Worm (Caenorhabditis elegans) whole organism, L1 larva: Measurements from ENCODE around the gene map-2.

Experiments used
- C04F5.9 ChIP-seq: sonication (generic microtip); optimal IDR thresholded peaks from 2 replicates; lab custom pipeline; 2016; ENCODE audit warnings: missing genetic modification characterization, missing compliant biosample characterization
- Y116A8C.19 ChIP-seq: sonication (generic microtip); optimal IDR thresholded peaks from 2 replicates; lab custom pipeline; 2016; ENCODE audit warnings: missing compliant biosample characterization, missing genetic modification characterization, borderline replicate concordance
- aha-1 ChIP-seq: fragments of 150-350 bp; optimal IDR thresholded peaks from 2 replicates; lab custom pipeline; 2014; ENCODE audit warnings: missing biosample characterization, missing genetic modification characterization
- alr-1 ChIP-seq: fragments of 200-800 bp; sonication (Bioruptor generic); optimal IDR thresholded peaks from 2 replicates; lab custom pipeline; 2018; ENCODE audit warnings: borderline replicate concordance, mild to moderate bottlenecking, missing genetic modification characterization, missing compliant biosample characterization
- ama-1 ChIP-seq: fragments of 150-350 bp; optimal IDR thresholded peaks from 2 replicates; lab custom pipeline; 2014
- ceh-82 ChIP-seq, 3 experiments: fragments of 150-350 bp in 1 of 3; sonication (generic microtip) in 2 of 3; optimal IDR thresholded peaks; 2 replicates each; lab custom pipeline; 2014 to 2017; ENCODE audit warnings: missing biosample characterization in 3 of 3, missing genetic modification characterization in 3 of 3
- ceh-88 ChIP-seq: fragments of 200-800 bp; sonication (Bioruptor generic); IDR thresholded peaks from 2 replicates; pipeline ENCODE4 v1.3.6; 2022; ENCODE audit warnings: missing genetic modification characterization, missing compliant biosample characterization
- ceh-90 ChIP-seq: sonication (generic microtip); optimal IDR thresholded peaks from 2 replicates; lab custom pipeline; 2016; ENCODE audit warnings: missing genetic modification characterization, missing compliant biosample characterization
- ces-1 ChIP-seq: fragments of 150-350 bp; optimal IDR thresholded peaks from 2 replicates; lab custom pipeline; 2014; ENCODE audit warnings: missing biosample characterization, missing genetic modification reagents, missing genetic modification characterization
- dsc-1 ChIP-seq: sonication (generic microtip); optimal IDR thresholded peaks from 2 replicates; lab custom pipeline; 2016; ENCODE audit warnings: mild to moderate bottlenecking, missing genetic modification characterization, missing compliant biosample characterization
- efl-1 ChIP-seq, 4 experiments: fragments of 150-350 bp; optimal IDR thresholded peaks in 3 of 4; peaks in 1 of 4; 1 replicate in 1 of 4; 2 replicates in 3 of 4; lab custom pipeline; 2014; ENCODE audit warnings: missing biosample characterization in 2 of 4, missing genetic modification characterization in 2 of 4, missing genetic modification reagents in 2 of 4
- egl-13 ChIP-seq: sonication (generic microtip); optimal IDR thresholded peaks from 2 replicates; lab custom pipeline; 2016; ENCODE audit warnings: missing genotype, missing genetic modification reagents, missing genetic modification characterization, missing compliant biosample characterization
- egl-27 ChIP-seq, 2 experiments: fragments of 150-350 bp in 1 of 2; sonication (generic microtip); optimal IDR thresholded peaks; 3 replicates each; lab custom pipeline; 2017 to 2018; ENCODE audit warnings: missing biosample characterization in 2 of 2, missing genetic modification characterization in 2 of 2, missing genetic modification reagents in 2 of 2
- ets-5 ChIP-seq: fragments of 200-800 bp; sonication (Bioruptor generic); IDR thresholded peaks from 2 replicates; pipeline ENCODE4 v1.3.6; 2022; ENCODE audit warnings: missing genetic modification characterization, missing compliant biosample characterization
- fkh-10 ChIP-seq: sonication (generic microtip); optimal IDR thresholded peaks from 2 replicates; lab custom pipeline; 2017; ENCODE audit warnings: missing biosample characterization, missing genetic modification reagents, missing genetic modification characterization
- fkh-4 ChIP-seq: sonication (generic microtip); optimal IDR thresholded peaks from 2 replicates; lab custom pipeline; 2016; ENCODE audit warnings: missing compliant biosample characterization, missing genetic modification characterization, borderline replicate concordance
- fos-1 ChIP-seq: fragments of 150-350 bp; optimal IDR thresholded peaks from 2 replicates; lab custom pipeline; 2014; ENCODE audit warnings: missing biosample characterization, missing genetic modification characterization
- grh-1 ChIP-seq: fragments of 200-800 bp; sonication (Bioruptor generic); IDR thresholded peaks from 2 replicates; pipeline ENCODE4 v1.3.6; 2022; ENCODE audit warnings: missing genetic modification reagents, missing genetic modification characterization, missing compliant biosample characterization
- hlh-17 ChIP-seq: fragments of 200-800 bp; sonication (Bioruptor generic); optimal IDR thresholded peaks from 2 replicates; lab custom pipeline; 2018; ENCODE audit warnings: missing genetic modification characterization, mild to moderate bottlenecking, missing compliant biosample characterization, moderate library complexity, borderline replicate concordance
- hlh-4 ChIP-seq: sonication (generic microtip); optimal IDR thresholded peaks from 2 replicates; lab custom pipeline; 2016; ENCODE audit warnings: mild to moderate bottlenecking, missing genetic modification characterization, missing compliant biosample characterization
- hpl-2 ChIP-seq: fragments of 150-350 bp; optimal IDR thresholded peaks from 2 replicates; lab custom pipeline; 2014; ENCODE audit warnings: missing biosample characterization, missing genetic modification reagents, missing genetic modification characterization
- irx-1 ChIP-seq: sonication (generic microtip); optimal IDR thresholded peaks from 2 replicates; lab custom pipeline; 2016; ENCODE audit warnings: missing genetic modification characterization, missing compliant biosample characterization
- isw-1 ChIP-seq: fragments of 200-800 bp; sonication (Bioruptor generic); IDR thresholded peaks from 2 replicates; pipeline ENCODE4 v1.3.6; 2022; ENCODE audit warnings: missing genetic modification characterization, missing compliant biosample characterization
- lin-13 ChIP-seq: fragments of 150-350 bp; optimal IDR thresholded peaks from 2 replicates; lab custom pipeline; 2014; ENCODE audit warnings: missing biosample characterization, missing genetic modification reagents, missing genetic modification characterization
- lin-14 ChIP-seq: fragments of 200-800 bp; sonication (Bioruptor generic); optimal IDR thresholded peaks from 2 replicates; lab custom pipeline; 2018; ENCODE audit warnings: mild to moderate bottlenecking, missing genetic modification characterization, moderate library complexity, missing compliant biosample characterization
- lin-15B ChIP-seq: fragments of 150-350 bp; sonication (generic microtip); optimal IDR thresholded peaks from 3 replicates; lab custom pipeline; 2014; ENCODE audit warnings: missing biosample characterization, missing genetic modification characterization
- lin-35 ChIP-seq, 2 experiments: fragments of 150-350 bp; optimal IDR thresholded peaks; 2 replicates each; lab custom pipeline; 2014; ENCODE audit warnings: missing biosample characterization in 2 of 2, missing genetic modification characterization in 2 of 2, missing genetic modification reagents in 2 of 2
- lir-3 ChIP-seq: sonication (generic microtip); optimal IDR thresholded peaks from 2 replicates; lab custom pipeline; 2016; ENCODE audit warnings: mild to moderate bottlenecking, missing genetic modification characterization, moderate library complexity, missing compliant biosample characterization; ENCODE audit not compliant: poor library complexity
- lsy-2 ChIP-seq, 2 experiments: fragments of 150-350 bp; optimal IDR thresholded peaks; 2 replicates each; lab custom pipeline; 2014; ENCODE audit warnings: missing biosample characterization in 2 of 2, missing genetic modification characterization in 2 of 2
- mab-9 ChIP-seq: fragments of 200-800 bp; sonication (Bioruptor generic); IDR thresholded peaks from 2 replicates; pipeline ENCODE4 v1.3.6; 2022; ENCODE audit warnings: missing genetic modification reagents, missing genetic modification characterization, missing compliant biosample characterization
- mef-2 ChIP-seq: fragments of 150-350 bp; optimal IDR thresholded peaks from 2 replicates; lab custom pipeline; 2014; ENCODE audit warnings: missing biosample characterization, missing genetic modification characterization
- nhr-11 ChIP-seq: fragments of 150-350 bp; optimal IDR thresholded peaks from 2 replicates; lab custom pipeline; 2014; ENCODE audit warnings: missing biosample characterization, missing genetic modification characterization
- nhr-12 ChIP-seq: sonication (generic microtip); optimal IDR thresholded peaks from 2 replicates; lab custom pipeline; 2017; ENCODE audit warnings: missing biosample characterization, missing genetic modification characterization
- nhr-19 ChIP-seq: fragments of 200-800 bp; sonication (Bioruptor generic); conservative IDR thresholded peaks from 2 replicates; pipeline ENCODE4 v1.3.6; 2022; ENCODE audit warnings: missing genetic modification characterization, missing compliant biosample characterization
- nhr-20 ChIP-seq: sonication (generic microtip); optimal IDR thresholded peaks from 2 replicates; lab custom pipeline; 2016; ENCODE audit warnings: mild to moderate bottlenecking, missing genetic modification characterization, missing compliant biosample characterization
- nhr-237 ChIP-seq: fragments of 150-350 bp; optimal IDR thresholded peaks from 2 replicates; lab custom pipeline; 2014; ENCODE audit warnings: missing biosample characterization, missing genetic modification characterization
- nhr-47 ChIP-seq: sonication (generic microtip); optimal IDR thresholded peaks from 2 replicates; lab custom pipeline; 2016; ENCODE audit warnings: mild to moderate bottlenecking, missing genetic modification characterization, moderate library complexity, missing compliant biosample characterization
- nhr-77 ChIP-seq: fragments of 150-350 bp; optimal IDR thresholded peaks from 2 replicates; lab custom pipeline; 2014; ENCODE audit warnings: missing biosample characterization, missing genetic modification characterization
- nhr-90 ChIP-seq: sonication (generic microtip); optimal IDR thresholded peaks from 2 replicates; lab custom pipeline; 2016; ENCODE audit warnings: mild to moderate bottlenecking, missing genetic modification characterization, missing compliant biosample characterization; ENCODE audit not compliant: poor library complexity
- pag-3 ChIP-seq: sonication (generic microtip); optimal IDR thresholded peaks from 2 replicates; lab custom pipeline; 2017; ENCODE audit warnings: missing genetic modification characterization, mild to moderate bottlenecking, missing compliant biosample characterization, antibody characterized with exemption, borderline replicate concordance; ENCODE audit not compliant: insufficient read depth
- skn-1 ChIP-seq: fragments of 150-350 bp; optimal IDR thresholded peaks from 2 replicates; lab custom pipeline; 2014; ENCODE audit warnings: missing biosample characterization, missing genetic modification characterization
- snpc-4 ChIP-seq: fragments of 150-350 bp; optimal IDR thresholded peaks from 2 replicates; lab custom pipeline; 2014; ENCODE audit warnings: missing biosample characterization, missing genetic modification characterization
- snu-23 ChIP-seq: sonication (generic microtip); optimal IDR thresholded peaks from 2 replicates; lab custom pipeline; 2016; ENCODE audit warnings: missing genetic modification characterization, missing compliant biosample characterization
- swsn-7 ChIP-seq: sonication (generic microtip); optimal IDR thresholded peaks from 2 replicates; lab custom pipeline; 2016; ENCODE audit warnings: missing genetic modification characterization, missing compliant biosample characterization
- tlp-1 ChIP-seq: fragments of 150-350 bp; optimal IDR thresholded peaks from 2 replicates; lab custom pipeline; 2014; ENCODE audit warnings: missing biosample characterization, missing genetic modification characterization
- unc-86 ChIP-seq: sonication (generic microtip); optimal IDR thresholded peaks from 2 replicates; lab custom pipeline; 2016; ENCODE audit warnings: missing genetic modification characterization, missing compliant biosample characterization
- xbp-1 ChIP-seq: sonication (generic microtip); optimal IDR thresholded peaks from 2 replicates; lab custom pipeline; 2016; ENCODE audit warnings: missing genetic modification characterization, missing compliant biosample characterization
- zag-1 ChIP-seq: fragments of 150-350 bp; optimal IDR thresholded peaks from 2 replicates; lab custom pipeline; 2014; ENCODE audit warnings: missing biosample characterization, missing genetic modification characterization
- ztf-11 ChIP-seq, 2 experiments: sonication (generic microtip); optimal IDR thresholded peaks; 2 replicates each; lab custom pipeline; 2016 to 2017; ENCODE audit warnings: missing genetic modification characterization in 2 of 2, missing biosample characterization in 1 of 2, missing compliant biosample characterization in 1 of 2
- ztf-4 ChIP-seq: fragments of 150-350 bp; optimal IDR thresholded peaks from 2 replicates; lab custom pipeline; 2014; ENCODE audit warnings: missing biosample characterization, missing genetic modification characterization

map-2 gene

DNA sequence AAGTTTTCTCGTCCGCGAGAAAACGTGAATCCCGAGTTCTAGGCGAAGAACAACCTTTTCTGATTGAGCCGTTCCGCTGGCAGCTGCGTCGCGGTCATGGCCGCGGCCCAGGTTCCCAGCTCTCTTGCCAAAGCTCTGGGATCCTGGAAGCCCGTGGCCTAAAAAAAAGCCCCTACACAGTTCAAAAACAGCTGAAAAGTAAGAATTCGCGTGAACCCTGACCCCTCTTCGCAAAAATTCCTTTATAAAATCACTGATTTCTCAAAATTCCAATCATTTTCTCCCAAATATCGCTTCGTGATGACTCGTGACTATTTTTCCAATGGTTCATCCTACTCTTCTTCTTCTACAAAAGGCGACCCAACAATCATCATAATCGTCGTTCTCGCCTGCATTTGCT lies 12.5 kb upstream of the map-2 start, which contains the start of gene T06A10.107:
TSS of gene T06A10.107 (plus strand) at position 301 of the 400 bp plus-strand sequence.
- TF ChIP-seq lin-15B (tag; lab: Kevin White, UChicago) (no peak), C04F5.9 (no peak), snpc-4 (tag; lab: Kevin White, UChicago) (no peak), ets-5 (GFP tag; lab: Robert Waterston, UW) (no peak), mab-9 (no peak)

ce11 chrIV:16865487-16865886 lies 10.8 kb upstream of the map-2 start, which contains the start of gene gtsf-1:
gtsf-1 (plus strand) TSS chrIV:16865840.
- peak; percentile 77 to 87 for TF ChIP-seq lsy-2 (tag; optimal IDR thresholded peaks at IDR 0.05; lab: Kevin White, UChicago)
- no peak for TF ChIP-seq ztf-4 (tag; lab: Kevin White, UChicago)
- TF ChIP-seq dsc-1 = peak; percentile 69
- TF ChIP-seq nhr-12 (tag; lab: Kevin White, UChicago) = no peak
- TF ChIP-seq lin-35 (GFP tag; optimal IDR thresholded peaks at IDR 0.05; lab: Kevin White, UChicago) = peak; percentile 74 to 85
- TF ChIP-seq mef-2 (tag; lab: Kevin White, UChicago) = peak; percentile 57
- no peak for TF ChIP-seq egl-13
- TF ChIP-seq efl-1 (optimal IDR thresholded peaks at IDR 0.05; lab: Kevin White, UChicago) = peak; percentile 76 to 79
- TF ChIP-seq efl-1 (GFP tag; optimal IDR thresholded peaks at IDR 0.05 in 1 of 2; lab: Kevin White, UChicago) = peak; percentile 70 to 97
- peak; percentile 86 for TF ChIP-seq snu-23 (GFP tag; lab: Kevin White, UChicago)
- no peak for TF ChIP-seq zag-1 (tag; lab: Kevin White, UChicago)
- TF ChIP-seq hlh-4 (tag; lab: Kevin White, UChicago) = no peak
- TF ChIP-seq snpc-4 (tag; lab: Kevin White, UChicago) = no peak
- peak; percentile 86 for TF ChIP-seq skn-1
- TF ChIP-seq egl-27 (tag; optimal IDR thresholded peaks at IDR 0.05; lab: Kevin White, UChicago) = no peak
- no peak for TF ChIP-seq ama-1 (lab: Kevin White, UChicago)
- TF ChIP-seq swsn-7 (tag; lab: Kevin White, UChicago) = peak; percentile 77
- TF ChIP-seq ets-5 (GFP tag; lab: Robert Waterston, UW) = no peak
- TF ChIP-seq tlp-1 = no peak
- TF ChIP-seq nhr-20 (tag; lab: Kevin White, UChicago) = peak; percentile 72
- TF ChIP-seq ces-1 = no peak
- peak; percentile 61 for TF ChIP-seq unc-86 (tag; lab: Kevin White, UChicago)
- TF ChIP-seq nhr-19 (GFP tag; lab: Robert Waterston, UW) = peak; percentile 70
- peak; percentile 83 to 91 (median 83) for TF ChIP-seq ceh-82 (tag; optimal IDR thresholded peaks at IDR 0.05; lab: Kevin White, UChicago)
- peak; percentile 71 for TF ChIP-seq lin-13 (GFP tag; lab: Kevin White, UChicago)
- TF ChIP-seq ceh-88 (GFP tag; lab: Robert Waterston, UW) = no peak
- no peak for TF ChIP-seq ceh-90
- peak in 1 of 2 experiments; percentile 44 for TF ChIP-seq ztf-11 (tag; optimal IDR thresholded peaks at IDR 0.05; lab: Kevin White, UChicago)
- peak; percentile 40 for TF ChIP-seq fos-1 (tag; lab: Kevin White, UChicago)
- peak; percentile 77 for TF ChIP-seq nhr-90 (tag; lab: Kevin White, UChicago)
- no peak for TF ChIP-seq pag-3 (tag; lab: Kevin White, UChicago)
- no peak for TF ChIP-seq Y116A8C.19 (tag; lab: Kevin White, UChicago)
- TF ChIP-seq irx-1 (tag; lab: Kevin White, UChicago) = peak; percentile 48
- TF ChIP-seq lir-3 (tag; lab: Kevin White, UChicago) = no peak
- TF ChIP-seq mab-9 = no peak
- TF ChIP-seq nhr-11 (tag; lab: Kevin White, UChicago) = peak; percentile 7
- no peak for TF ChIP-seq aha-1 (tag; lab: Kevin White, UChicago)
- TF ChIP-seq grh-1 (GFP tag; lab: Robert Waterston, UW) = peak; percentile 39; the same call in 1 of the 2 replicates
- TF ChIP-seq isw-1 (GFP tag; lab: Robert Waterston, UW) = peak; percentile 83
- peak; percentile 47 for TF ChIP-seq nhr-77 (tag; lab: Kevin White, UChicago)
- TF ChIP-seq fkh-4 (tag; lab: Kevin White, UChicago) = no peak
- peak; percentile 74 for TF ChIP-seq xbp-1
- no peak for TF ChIP-seq nhr-237 (tag; lab: Kevin White, UChicago)
- peak; percentile 53 for TF ChIP-seq hpl-2
- TF ChIP-seq fkh-10 (GFP tag; lab: Kevin White, UChicago) = peak; percentile 38
- no peak for TF ChIP-seq lin-14 (GFP tag; lab: Kevin White, UChicago)
- TF ChIP-seq hlh-17 = no peak
- no peak for TF ChIP-seq alr-1 (tag; lab: Kevin White, UChicago)
- TF ChIP-seq nhr-47 (tag; lab: Kevin White, UChicago) = peak; percentile 81
